Worm (Caenorhabditis elegans): Measurements from ENCODE around the gene cyk-3.

ce11 chrIII:6019512-6020209, at the start of gene cyk-3, which contains the start of gene npp-10:
- TF ChIP-seq tbx-37 (GFP tag; conservative IDR thresholded peaks at IDR 0.05) (no peak), ceh-13 (GFP tag; optimal IDR thresholded peaks at IDR 0.05) (no peak), hmg-4 (GFP tag; optimal IDR thresholded peaks at IDR 0.05) (no peak), F13C5.2 (tag; optimal IDR thresholded peaks at IDR 0.05) (no peak), ama-1 (optimal IDR thresholded peaks at IDR 0.05) (no peak)

All from whole organism, early embryonic.